Worm (Caenorhabditis elegans): ENCODE data around the gene F28F9.2.

F28F9.2 gene

DNA sequence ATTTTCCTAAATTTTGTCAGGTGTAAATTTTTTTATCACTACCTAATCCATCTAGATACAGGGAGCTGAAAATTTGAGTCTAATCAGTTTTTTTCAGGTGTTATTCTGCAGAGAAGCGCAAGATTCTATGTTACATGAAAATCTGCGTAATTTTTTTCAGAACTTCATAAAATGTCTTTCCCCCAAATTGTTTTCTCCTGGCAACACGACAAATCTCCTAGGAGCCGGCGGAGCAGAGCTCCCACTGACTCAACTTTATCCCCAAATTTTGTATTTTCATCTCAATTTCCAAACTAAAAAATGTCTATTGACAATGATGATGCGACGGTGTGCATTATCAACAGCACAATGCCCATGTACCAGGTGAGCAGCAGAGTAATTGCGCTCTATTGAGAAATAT, at the start of gene F28F9.2:
Gene F28F9.2, plus strand, starts transcription at position 301 of the 400 bp plus-strand sequence.
- no peak for TF ChIP-seq aly-1 (tag; optimal IDR thresholded peaks at IDR 0.05)

DNA sequence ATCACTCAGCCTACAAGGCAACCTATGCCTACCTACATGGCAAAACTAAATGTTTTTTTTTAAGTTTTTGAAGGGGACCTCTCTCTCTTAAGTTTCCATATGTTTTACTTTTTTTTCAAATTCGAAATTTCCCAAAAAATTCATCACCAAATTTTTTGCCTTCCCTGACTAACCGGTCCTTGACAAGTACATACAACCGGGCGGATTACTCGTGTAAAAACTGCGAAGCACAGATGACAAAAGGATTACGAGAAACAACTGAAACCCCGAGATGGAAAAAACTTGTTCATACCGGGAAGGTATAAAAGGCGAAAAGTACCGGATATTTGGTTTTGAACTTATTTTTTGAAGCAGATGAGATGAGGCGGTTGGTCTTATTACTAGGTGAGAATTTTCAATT, 45.1 kb upstream of the F28F9.2 start, which contains the start of gene K09B3.1:
Gene K09B3.1, plus strand, starts transcription at position 301 of the 400 bp plus-strand sequence.
- TF ChIP-seq ets-7 (tag; optimal IDR thresholded peaks at IDR 0.05) (no peak), F13C5.2 (tag; optimal IDR thresholded peaks at IDR 0.05) (no peak), flt-1 (GFP tag; IDR thresholded peaks at IDR 0.05) (no peak), aly-1 (tag; optimal IDR thresholded peaks at IDR 0.05) (no peak), hmg-4 (GFP tag; optimal IDR thresholded peaks at IDR 0.05) (no peak), hnd-1 (tag; optimal IDR thresholded peaks at IDR 0.05) (no peak), B0310.2 (tag; optimal IDR thresholded peaks at IDR 0.05) (no peak)

DNA sequence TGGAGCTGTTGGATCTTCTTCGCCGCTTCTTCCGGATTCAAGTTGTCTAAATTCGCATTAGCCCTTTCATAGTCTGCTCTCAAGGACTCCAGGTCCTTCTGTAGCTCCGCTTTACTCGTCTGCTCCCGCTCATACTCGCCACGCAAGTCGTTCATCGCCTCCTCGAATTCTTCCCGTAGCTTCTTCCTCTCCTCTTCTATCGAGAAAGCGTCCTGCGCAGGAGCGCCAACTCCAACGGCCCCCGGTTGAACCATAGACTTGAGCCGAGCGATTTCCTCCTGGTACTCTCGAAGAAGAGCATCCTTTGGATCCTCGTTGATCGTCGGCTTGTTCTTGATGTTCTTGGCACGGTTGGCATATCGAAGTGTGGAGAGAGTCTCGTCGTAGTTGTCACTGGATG, 42.1 kb upstream of the F28F9.2 start:
- no peak for TF ChIP-seq sea-1 (GFP tag; conservative IDR thresholded peaks at IDR 0.05)
- TF ChIP-seq ama-1 (optimal IDR thresholded peaks at IDR 0.05): no peak
- no peak for TF ChIP-seq flt-1 (GFP tag; IDR thresholded peaks at IDR 0.05)
- TF ChIP-seq aly-1 (tag; optimal IDR thresholded peaks at IDR 0.05): no peak
- no peak for TF ChIP-seq scrt-1 (GFP tag; IDR thresholded peaks at IDR 0.05)
- TF ChIP-seq tbx-11 (GFP tag; IDR thresholded peaks at IDR 0.05): no peak

DNA sequence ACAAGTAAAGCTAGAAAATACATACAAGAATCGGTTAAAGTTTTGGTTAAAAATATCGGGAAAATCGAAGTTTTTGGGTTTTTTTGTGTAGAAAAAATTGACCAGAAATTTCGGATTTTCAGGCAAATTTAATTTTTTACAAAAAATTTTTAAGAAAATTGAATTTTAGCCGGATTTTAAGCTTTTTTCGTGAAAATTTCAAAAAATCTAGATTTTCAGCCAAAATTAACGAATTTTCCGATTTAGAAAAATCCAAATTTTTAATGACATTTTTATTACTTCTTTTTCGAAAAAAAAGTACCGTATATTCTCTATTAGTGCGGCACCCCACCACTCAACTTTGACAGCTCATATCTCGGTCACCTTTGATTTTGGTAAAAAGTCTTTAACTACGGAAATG, 38.6 kb upstream of the F28F9.2 start, which contains the start of gene osm-3:
Gene osm-3, minus strand, starts transcription at position 101 of the 400 bp plus-strand sequence.
- TF ChIP-seq tbx-11 (GFP tag; IDR thresholded peaks at IDR 0.05): no peak
- no peak for TF ChIP-seq hmg-4 (GFP tag; optimal IDR thresholded peaks at IDR 0.05)
- no peak for TF ChIP-seq aly-1 (tag; optimal IDR thresholded peaks at IDR 0.05)
- no peak for TF ChIP-seq ets-7 (tag; optimal IDR thresholded peaks at IDR 0.05)
- TF ChIP-seq F13C5.2 (tag; optimal IDR thresholded peaks at IDR 0.05): no peak
- no peak for TF ChIP-seq tbx-37 (GFP tag; conservative IDR thresholded peaks at IDR 0.05)
- TF ChIP-seq ceh-13 (GFP tag; optimal IDR thresholded peaks at IDR 0.05): no peak
- TF ChIP-seq hmbx-1 (tag; optimal IDR thresholded peaks at IDR 0.05): no peak
- TF ChIP-seq tra-4 (tag; optimal IDR thresholded peaks at IDR 0.05): no peak
- no peak for TF ChIP-seq hnd-1 (tag; optimal IDR thresholded peaks at IDR 0.05)
- no peak for TF ChIP-seq scrt-1 (GFP tag; IDR thresholded peaks at IDR 0.05)

DNA sequence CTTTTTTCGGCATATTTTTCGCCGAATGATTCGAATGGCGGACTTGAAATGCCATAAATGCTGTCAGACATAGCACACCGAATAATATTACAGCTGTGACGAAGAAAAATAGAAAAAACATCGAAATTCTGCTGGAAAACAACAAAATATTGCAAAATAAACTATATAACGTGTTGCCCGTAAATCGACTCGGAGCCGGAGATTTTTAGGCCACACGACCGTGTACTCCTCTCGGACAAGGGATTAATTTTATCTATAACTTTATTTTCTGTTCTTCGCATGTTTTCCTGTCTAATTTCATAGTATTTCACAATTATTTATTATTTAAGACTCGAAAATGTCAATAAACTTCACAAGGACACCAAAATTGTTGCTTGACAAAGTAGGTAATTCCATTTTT, 36.3 kb upstream of the F28F9.2 start, which contains the start of the genes algn-14 and M02B7.2:
Gene algn-14, minus strand, starts transcription at position 175 of the 400 bp plus-strand sequence.
Gene M02B7.2, plus strand, starts transcription at position 330 of the 400 bp plus-strand sequence.
- peak; percentile 50; the same call in 1 of the 2 replicates for TF ChIP-seq pes-1 (GFP tag; IDR thresholded peaks at IDR 0.05)
- no peak for TF ChIP-seq ceh-36 (tag; optimal IDR thresholded peaks at IDR 0.05)
- TF ChIP-seq sea-1 (GFP tag; conservative IDR thresholded peaks at IDR 0.05): no peak
- TF ChIP-seq tbx-11 (GFP tag; IDR thresholded peaks at IDR 0.05): no peak
- peak; percentile 63; the same call in 1 of the 2 replicates for TF ChIP-seq tbx-37 (GFP tag; conservative IDR thresholded peaks at IDR 0.05)
- no peak for TF ChIP-seq F13C5.2 (tag; optimal IDR thresholded peaks at IDR 0.05)
- no peak for TF ChIP-seq B0310.2 (tag; optimal IDR thresholded peaks at IDR 0.05)

DNA sequence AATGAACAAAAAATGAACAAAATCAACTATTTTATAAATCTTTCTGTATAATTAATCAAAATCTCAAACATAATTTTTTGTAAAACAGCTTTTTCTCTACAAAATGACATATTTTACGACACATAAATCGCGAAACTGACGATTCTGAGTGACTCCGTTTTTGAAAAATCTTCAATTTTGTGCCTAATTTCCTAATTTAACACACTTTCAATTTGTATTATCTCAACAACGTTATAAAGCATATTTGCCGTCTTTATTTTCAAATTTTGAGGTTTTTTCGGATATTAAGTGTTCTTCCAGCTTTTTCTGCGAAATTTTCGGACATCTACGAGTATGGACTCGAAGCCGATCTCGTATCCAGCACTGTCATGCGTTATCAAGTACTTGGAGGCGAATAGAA, 34.3 kb upstream of the F28F9.2 start, which contains the start of gene fbxc-47:
Gene fbxc-47, plus strand, starts transcription at position 301 of the 400 bp plus-strand sequence.
- no peak for TF ChIP-seq tra-4 (tag; optimal IDR thresholded peaks at IDR 0.05)
- TF ChIP-seq pes-1 (GFP tag; IDR thresholded peaks at IDR 0.05): no peak
- no peak for TF ChIP-seq scrt-1 (GFP tag; IDR thresholded peaks at IDR 0.05)
- TF ChIP-seq tbx-37 (GFP tag; conservative IDR thresholded peaks at IDR 0.05): no peak
- TF ChIP-seq hmg-4 (GFP tag; optimal IDR thresholded peaks at IDR 0.05): no peak
- TF ChIP-seq sea-1 (GFP tag; conservative IDR thresholded peaks at IDR 0.05): no peak
- TF ChIP-seq hnd-1 (tag; optimal IDR thresholded peaks at IDR 0.05): no peak
- no peak for TF ChIP-seq flt-1 (GFP tag; IDR thresholded peaks at IDR 0.05)
- no peak for TF ChIP-seq F13C5.2 (tag; optimal IDR thresholded peaks at IDR 0.05)
- TF ChIP-seq tbx-11 (GFP tag; IDR thresholded peaks at IDR 0.05): no peak
- no peak for TF ChIP-seq hmbx-1 (tag; optimal IDR thresholded peaks at IDR 0.05)
- no peak for TF ChIP-seq aly-1 (tag; optimal IDR thresholded peaks at IDR 0.05)
- no peak for TF ChIP-seq ceh-36 (tag; optimal IDR thresholded peaks at IDR 0.05)
- TF ChIP-seq B0310.2 (tag; optimal IDR thresholded peaks at IDR 0.05): no peak
- TF ChIP-seq ama-1 (optimal IDR thresholded peaks at IDR 0.05): no peak
- TF ChIP-seq ceh-13 (GFP tag; optimal IDR thresholded peaks at IDR 0.05): no peak
- TF ChIP-seq ets-7 (tag; optimal IDR thresholded peaks at IDR 0.05): no peak

DNA sequence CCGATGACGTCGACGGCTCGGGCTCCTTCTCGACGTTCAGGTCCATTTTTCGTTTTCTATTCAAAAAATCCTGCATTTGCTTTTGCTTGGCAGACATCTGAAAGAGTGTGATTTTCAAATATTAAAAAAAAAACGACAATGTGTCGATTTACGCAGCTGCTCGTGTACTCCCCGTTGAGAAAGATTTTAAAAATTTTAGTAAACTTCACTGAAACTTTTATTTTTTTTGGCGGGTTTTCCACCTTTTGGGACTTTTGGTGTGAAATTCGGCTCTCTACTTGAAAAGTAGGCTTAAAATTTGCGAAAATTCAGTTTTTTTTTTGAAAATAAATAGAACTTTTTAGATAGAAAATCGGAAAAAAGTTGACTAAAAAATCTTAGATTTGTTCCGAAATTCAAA, 32.4 kb upstream of the F28F9.2 start, which contains the start of gene M02B7.7:
Gene M02B7.7, minus strand, starts transcription at position 101 of the 400 bp plus-strand sequence.
- TF ChIP-seq ets-7 (tag; optimal IDR thresholded peaks at IDR 0.05): no peak
- TF ChIP-seq ama-1 (optimal IDR thresholded peaks at IDR 0.05): no peak
- no peak for TF ChIP-seq sea-1 (GFP tag; conservative IDR thresholded peaks at IDR 0.05)
- no peak for TF ChIP-seq hnd-1 (tag; optimal IDR thresholded peaks at IDR 0.05)
- TF ChIP-seq pes-1 (GFP tag; IDR thresholded peaks at IDR 0.05): no peak
- no peak for TF ChIP-seq B0310.2 (tag; optimal IDR thresholded peaks at IDR 0.05)
- no peak for TF ChIP-seq hmbx-1 (tag; optimal IDR thresholded peaks at IDR 0.05)
- TF ChIP-seq F13C5.2 (tag; optimal IDR thresholded peaks at IDR 0.05): no peak
- no peak for TF ChIP-seq tbx-11 (GFP tag; IDR thresholded peaks at IDR 0.05)
- no peak for TF ChIP-seq flt-1 (GFP tag; IDR thresholded peaks at IDR 0.05)
- TF ChIP-seq aly-1 (tag; optimal IDR thresholded peaks at IDR 0.05): no peak
- TF ChIP-seq scrt-1 (GFP tag; IDR thresholded peaks at IDR 0.05): no peak
- TF ChIP-seq ceh-13 (GFP tag; optimal IDR thresholded peaks at IDR 0.05): no peak
- TF ChIP-seq hmg-4 (GFP tag; optimal IDR thresholded peaks at IDR 0.05): no peak
- TF ChIP-seq tra-4 (tag; optimal IDR thresholded peaks at IDR 0.05): no peak
- no peak for TF ChIP-seq tbx-37 (GFP tag; conservative IDR thresholded peaks at IDR 0.05)
- no peak for TF ChIP-seq ceh-36 (tag; optimal IDR thresholded peaks at IDR 0.05)

DNA sequence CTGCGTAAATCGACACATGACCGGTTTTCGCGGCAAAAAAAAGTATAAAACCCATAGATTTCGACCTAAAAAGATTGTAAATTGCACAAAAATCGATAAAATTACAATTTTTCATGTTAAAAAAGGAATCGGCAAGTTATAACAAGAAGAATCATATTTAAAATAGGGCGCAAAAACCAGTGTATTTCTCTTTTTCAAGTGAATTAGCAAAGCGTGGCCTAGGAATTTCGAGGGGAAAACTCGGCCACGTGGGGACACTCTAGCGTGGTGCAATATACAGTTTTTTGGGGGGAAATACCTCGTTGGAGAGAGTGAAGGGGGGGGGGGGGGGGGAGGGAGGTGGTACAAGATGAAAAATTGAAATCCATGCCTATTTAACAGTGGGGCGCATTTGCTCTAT, 32.0 kb upstream of the F28F9.2 start:
- peak; percentile 55 for TF ChIP-seq pes-1 (GFP tag; IDR thresholded peaks at IDR 0.05)
- no peak for TF ChIP-seq tbx-11 (GFP tag; IDR thresholded peaks at IDR 0.05)
- peak; percentile 65 for TF ChIP-seq hmg-4 (GFP tag; optimal IDR thresholded peaks at IDR 0.05)

Data from whole organism, early embryonic.